Fruit fly (Drosophila melanogaster) whole organism, wandering third instar larva: ENCODE results near the gene CG11438.

Experiments used
- Abd-B ChIP-seq: fragments of >200 bp; optimal IDR thresholded peaks from 2 replicates; lab custom pipeline; 2017; ENCODE audit warnings: missing biosample characterization, missing genetic modification characterization
- CG32264 ChIP-seq: fragments of 200-800 bp; sonication (Bioruptor generic); optimal IDR thresholded peaks from 2 replicates; lab custom pipeline; 2016; ENCODE audit warnings: missing biosample characterization, missing genetic modification characterization
- CG9705 ChIP-seq: fragments of 200-800 bp; sonication (Bioruptor generic); optimal IDR thresholded peaks from 2 replicates; lab custom pipeline; 2018; ENCODE audit warnings: missing biosample characterization, mild to moderate bottlenecking, missing genetic modification characterization
- CrebA ChIP-seq: fragments of 200-800 bp; sonication (Bioruptor generic); optimal IDR thresholded peaks from 2 replicates; lab custom pipeline; 2016; ENCODE audit warnings: missing biosample characterization, mild to moderate bottlenecking, missing genetic modification characterization, borderline replicate concordance
- Dfd ChIP-seq: fragments of >200 bp; optimal IDR thresholded peaks from 2 replicates; lab custom pipeline; 2017; ENCODE audit warnings: missing biosample characterization, missing genetic modification characterization
- Dif ChIP-seq: fragments of 200-275, 200-300 bp; sonication (Bioruptor generic); optimal IDR thresholded peaks from 2 replicates; lab custom pipeline; 2018; ENCODE audit warnings: missing biosample characterization, missing genetic modification characterization; ENCODE audit not compliant: partially characterized antibody
- GATAd ChIP-seq: sonication (Bioruptor generic); optimal IDR thresholded peaks from 2 replicates; lab custom pipeline; 2016; ENCODE audit warnings: missing biosample characterization, missing genetic modification characterization
- Hnf4 ChIP-seq: fragments of 200-800 bp; sonication (Bioruptor generic); optimal IDR thresholded peaks from 2 replicates; lab custom pipeline; 2016; ENCODE audit warnings: missing biosample characterization, mild to moderate bottlenecking, missing genetic modification characterization
- Hr78 ChIP-seq: fragments of >200 bp; optimal IDR thresholded peaks from 2 replicates; lab custom pipeline; 2017; ENCODE audit warnings: missing biosample characterization, missing genetic modification characterization
- Hr83 ChIP-seq: fragments of 200-300 bp; sonication (Bioruptor generic); optimal IDR thresholded peaks from 2 replicates; lab custom pipeline; 2016; ENCODE audit warnings: missing biosample characterization, mild to moderate bottlenecking, missing genetic modification characterization, moderate library complexity; ENCODE audit not compliant: poor library complexity, severe bottlenecking
- Mio ChIP-seq: sonication (Bioruptor generic); optimal IDR thresholded peaks from 2 replicates; lab custom pipeline; 2016; ENCODE audit warnings: missing biosample characterization, missing genetic modification characterization
- Myc ChIP-seq: fragments of >200 bp; optimal IDR thresholded peaks from 2 replicates; lab custom pipeline; 2017
- OdsH ChIP-seq: fragments of 200-800 bp; sonication (Bioruptor generic); optimal IDR thresholded peaks from 2 replicates; lab custom pipeline; 2016; ENCODE audit warnings: missing biosample characterization, mild to moderate bottlenecking, missing genetic modification characterization
- Rel ChIP-seq, 2 experiments: fragments of 200-800 bp; sonication (Bioruptor generic) in 1 of 2; optimal IDR thresholded peaks; 2 replicates in 1 of 2; 3 replicates in 1 of 2; lab custom pipeline; 2016 to 2019; ENCODE audit warnings: mild to moderate bottlenecking in 2 of 2, missing biosample characterization in 2 of 2, missing genetic modification characterization in 2 of 2, moderate library complexity in 1 of 2
- Sp1 ChIP-seq: fragments of 200-800 bp; sonication (Bioruptor generic); optimal IDR thresholded peaks from 3 replicates; lab custom pipeline; 2019; ENCODE audit warnings: missing biosample characterization, mild to moderate bottlenecking, missing genetic modification characterization, moderate library complexity
- Vsx2 ChIP-seq: fragments of 200-300, 225-300 bp; sonication (Bioruptor generic); optimal IDR thresholded peaks from 2 replicates; lab custom pipeline; 2018; ENCODE audit warnings: missing biosample characterization, missing genetic modification characterization; ENCODE audit not compliant: partially characterized antibody
- br ChIP-seq: fragments of 200-800 bp; sonication (Bioruptor generic); optimal IDR thresholded peaks from 2 replicates; lab custom pipeline; 2016; ENCODE audit warnings: missing biosample characterization, missing genetic modification characterization
- dmrt93B ChIP-seq: fragments of 200-800 bp; sonication (Bioruptor generic); optimal IDR thresholded peaks from 2 replicates; lab custom pipeline; 2018; ENCODE audit warnings: missing biosample characterization, mild to moderate bottlenecking, missing genetic modification characterization
- dsf ChIP-seq: sonication (Bioruptor generic); optimal IDR thresholded peaks from 2 replicates; lab custom pipeline; 2016; ENCODE audit warnings: missing biosample characterization, missing genetic modification characterization, borderline replicate concordance
- ey ChIP-seq: fragments of 200-800 bp; sonication (Bioruptor generic); optimal IDR thresholded peaks from 2 replicates; lab custom pipeline; 2016; ENCODE audit warnings: missing biosample characterization, missing genetic modification characterization
- fru ChIP-seq: fragments of 200-800 bp; sonication (Bioruptor generic); optimal IDR thresholded peaks from 3 replicates; lab custom pipeline; 2016; ENCODE audit warnings: missing biosample characterization, mild to moderate bottlenecking, missing genetic modification characterization
- h ChIP-seq: fragments of 200-800 bp; sonication (Bioruptor generic); optimal IDR thresholded peaks from 3 replicates; lab custom pipeline; 2016; ENCODE audit warnings: missing biosample characterization, mild to moderate bottlenecking, missing genetic modification characterization
- jim ChIP-seq: fragments of 175-275, 200-325 bp; sonication (Bioruptor generic); optimal IDR thresholded peaks from 2 replicates; lab custom pipeline; 2016; ENCODE audit warnings: missing biosample characterization, mild to moderate bottlenecking, missing genetic modification characterization
- lola ChIP-seq: fragments of >200 bp; optimal IDR thresholded peaks from 2 replicates; lab custom pipeline; 2017; ENCODE audit warnings: missing biosample characterization, missing genetic modification characterization
- pan ChIP-seq: fragments of >200 bp; optimal IDR thresholded peaks from 2 replicates; lab custom pipeline; 2017
- rgr ChIP-seq: fragments of 200-800 bp; sonication (Bioruptor generic); optimal IDR thresholded peaks from 3 replicates; lab custom pipeline; 2016; ENCODE audit warnings: missing biosample characterization, mild to moderate bottlenecking, missing genetic modification characterization
- sage ChIP-seq: fragments of 200-800 bp; sonication (Bioruptor generic); optimal IDR thresholded peaks from 2 replicates; lab custom pipeline; 2016; ENCODE audit warnings: missing biosample characterization, mild to moderate bottlenecking, missing genetic modification characterization
- tai ChIP-seq: sonication (Bioruptor generic); optimal IDR thresholded peaks from 2 replicates; lab custom pipeline; 2016; ENCODE audit warnings: missing biosample characterization, missing genetic modification characterization
- woc ChIP-seq: sonication (Bioruptor generic); optimal IDR thresholded peaks from 2 replicates; lab custom pipeline; 2016; ENCODE audit warnings: missing biosample characterization, mild to moderate bottlenecking, missing genetic modification characterization

CG11438 gene

DNA sequence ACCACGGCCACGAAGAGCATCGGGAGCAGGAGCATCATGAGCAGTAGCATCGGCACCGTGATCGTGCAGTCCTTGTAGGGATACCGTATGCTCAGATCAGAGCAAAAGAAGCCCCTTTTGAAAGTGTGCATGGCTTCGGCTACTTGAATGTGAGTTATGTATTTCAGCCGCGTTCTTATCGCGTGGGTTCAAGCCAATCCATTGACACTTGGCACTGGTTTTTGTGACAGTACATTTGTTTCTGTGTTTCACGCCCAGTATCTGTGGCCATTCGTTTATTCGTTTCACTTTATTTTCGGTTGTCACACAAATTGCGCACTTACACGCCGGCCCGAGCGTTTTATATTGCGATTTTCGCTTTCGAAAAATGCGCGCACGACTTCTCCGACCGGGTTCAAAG, 5.0 kb upstream of the CG11438 start:
- TF ChIP-seq Sp1 (GFP tag; lab: Kevin White, UChicago): no peak
- TF ChIP-seq CG9705: no peak
- no peak for TF ChIP-seq OdsH
- no peak for TF ChIP-seq ey
- no peak for TF ChIP-seq Myc
- no peak for TF ChIP-seq Hr78
- no peak for TF ChIP-seq GATAd (GFP tag; lab: Kevin White, UChicago)
- no peak for TF ChIP-seq CrebA (GFP tag; lab: Kevin White, UChicago)
- no peak for TF ChIP-seq tai (GFP tag; lab: Kevin White, UChicago)
- no peak for TF ChIP-seq CG32264 (GFP tag; lab: Kevin White, UChicago)
- TF ChIP-seq lola: no peak
- TF ChIP-seq Hr83 (GFP tag; lab: Kevin White, UChicago): no peak
- no peak for TF ChIP-seq rgr (GFP tag; lab: Kevin White, UChicago)

DNA sequence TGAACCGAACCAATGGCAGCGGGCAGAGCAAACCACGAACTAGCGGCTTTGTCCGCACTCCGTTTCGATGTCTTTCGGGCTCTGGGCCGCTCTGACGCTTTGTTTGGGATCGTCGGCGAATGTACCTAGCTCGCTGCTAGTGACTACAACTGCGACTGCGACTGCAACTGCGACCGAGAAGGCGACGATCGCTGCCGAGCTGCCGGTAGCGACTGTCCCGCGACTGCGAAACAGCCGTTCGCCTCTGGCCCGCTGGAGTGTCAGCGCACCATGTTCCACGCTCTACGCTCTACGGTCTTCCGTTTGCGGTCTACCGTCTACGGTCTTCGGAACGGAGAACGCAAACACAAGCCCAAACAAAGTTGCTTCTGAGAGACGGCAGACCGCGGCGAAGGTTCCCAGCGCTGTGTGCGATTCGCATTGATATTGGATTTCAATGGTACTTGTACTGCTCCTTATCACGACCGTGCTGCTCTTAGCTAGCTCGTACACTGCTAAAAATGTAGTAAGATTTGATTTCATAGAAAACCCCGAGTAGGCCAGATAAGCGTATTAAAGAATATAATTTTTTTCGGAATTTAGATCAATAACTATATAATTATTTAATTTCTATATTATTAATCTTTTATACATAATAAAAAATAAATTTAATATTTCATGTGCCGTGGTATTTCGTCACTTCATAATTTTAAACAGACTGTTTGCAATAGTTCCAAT, 4.3 kb upstream of the CG11438 start, which contains the start of gene laza:
Gene laza, minus strand, starts transcription at position 214 of the 717 bp plus-strand sequence.
- TF ChIP-seq Vsx2 (GFP tag; lab: Kevin White, UChicago): peak; percentile 19
- peak; percentile 4 for TF ChIP-seq Dif
- TF ChIP-seq h: peak; percentile 2
- no peak for TF ChIP-seq Rel (GFP tag; optimal IDR thresholded peaks at IDR 0.05; lab: Kevin White, UChicago)
- TF ChIP-seq Rel (tag; optimal IDR thresholded peaks at IDR 0.05; lab: Kevin White, UChicago): no peak

DNA sequence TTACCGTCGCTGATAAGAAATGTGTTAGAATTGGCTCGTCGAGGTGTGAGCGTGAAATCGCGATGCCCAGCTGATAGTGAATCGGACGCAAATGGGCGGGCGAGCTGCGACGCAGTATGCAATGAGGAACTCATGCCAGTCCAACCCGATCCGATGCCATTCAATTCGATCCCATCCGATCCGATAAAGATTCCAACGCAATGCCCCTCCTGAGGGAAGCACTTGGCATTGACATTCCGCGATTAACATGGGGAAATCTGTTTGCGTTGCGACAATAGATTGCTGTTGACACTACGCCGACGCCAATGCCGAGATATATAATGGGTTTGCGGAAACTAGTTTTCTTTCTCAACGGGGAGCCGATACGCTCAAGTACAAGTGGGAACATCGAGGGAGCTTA, 2.0 kb upstream of the CG11438 start:
- no peak for TF ChIP-seq fru (GFP tag; lab: Kevin White, UChicago)
- TF ChIP-seq Hr78: no peak
- TF ChIP-seq rgr (GFP tag; lab: Kevin White, UChicago): no peak

DNA sequence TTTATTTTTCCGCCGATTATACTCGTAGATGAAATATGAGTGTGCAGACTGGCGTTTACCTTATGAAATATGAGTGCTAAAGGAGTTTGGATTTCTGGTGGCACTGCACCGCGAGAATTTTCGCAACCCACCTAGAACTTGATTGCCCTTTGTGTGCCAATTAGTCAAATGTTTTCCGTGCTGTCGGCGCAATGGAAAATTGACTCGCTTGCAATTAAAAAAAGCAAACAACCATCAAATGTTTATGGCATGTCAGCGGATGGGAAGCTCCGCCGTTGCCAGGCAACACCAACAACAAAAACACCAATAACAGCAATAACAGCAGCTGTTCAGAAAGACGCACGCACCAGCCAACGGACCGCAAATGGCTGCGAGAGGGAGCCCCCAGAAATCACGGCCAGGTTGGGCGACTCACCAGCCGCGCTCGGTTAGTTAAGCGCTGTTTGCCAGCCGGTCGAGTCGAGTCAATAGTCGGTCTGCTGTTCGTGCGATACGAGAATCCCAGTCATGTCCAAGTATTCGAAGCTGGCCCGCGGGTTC, 1.1 kb downstream of the CG11438 start:
- TF ChIP-seq woc (peak; percentile 70), OdsH (peak; percentile 14), jim (GFP tag; lab: Kevin White, UChicago) (no peak), Dfd (no peak)
- TF ChIP-seq, all 38 proteins: peak for 2

DNA sequence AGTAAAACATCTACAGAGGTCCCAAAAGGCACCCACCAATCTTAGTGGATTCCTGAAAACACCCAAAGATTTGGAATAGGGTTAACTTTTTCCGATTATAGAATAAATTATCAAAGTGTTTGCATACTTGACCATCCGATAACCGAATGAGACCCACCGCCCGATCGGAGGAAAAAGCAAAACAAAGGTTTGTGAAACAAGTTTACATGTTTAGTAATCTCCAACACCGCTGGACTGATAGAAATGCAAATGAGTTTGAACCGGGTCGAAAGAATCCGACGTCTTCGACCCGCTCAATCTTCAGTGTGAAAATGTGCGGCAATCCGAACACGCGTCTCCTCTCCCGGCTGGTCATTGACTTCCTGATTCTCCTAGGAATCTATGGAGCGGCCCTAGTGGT, 3.1 kb downstream of the CG11438 start, which contains the start of gene CG11437:
Gene CG11437, plus strand, starts transcription at position 301 of the 400 bp plus-strand sequence.
- TF ChIP-seq CG9705 (no peak), CG32264 (GFP tag; lab: Kevin White, UChicago) (no peak), Vsx2 (GFP tag; lab: Kevin White, UChicago) (no peak), Dfd (no peak), Dif (no peak), rgr (GFP tag; lab: Kevin White, UChicago) (no peak), sage (GFP tag; lab: Kevin White, UChicago) (no peak), Hr83 (GFP tag; lab: Kevin White, UChicago) (no peak), dmrt93B (GFP tag; lab: Kevin White, UChicago) (no peak), pan (lab: Kevin White, UChicago) (no peak), h (no peak), dsf (no peak), woc (no peak), br (GFP tag; lab: Kevin White, UChicago) (no peak), Mio (GFP tag; lab: Kevin White, UChicago) (no peak), OdsH (no peak), tai (GFP tag; lab: Kevin White, UChicago) (no peak)

DNA sequence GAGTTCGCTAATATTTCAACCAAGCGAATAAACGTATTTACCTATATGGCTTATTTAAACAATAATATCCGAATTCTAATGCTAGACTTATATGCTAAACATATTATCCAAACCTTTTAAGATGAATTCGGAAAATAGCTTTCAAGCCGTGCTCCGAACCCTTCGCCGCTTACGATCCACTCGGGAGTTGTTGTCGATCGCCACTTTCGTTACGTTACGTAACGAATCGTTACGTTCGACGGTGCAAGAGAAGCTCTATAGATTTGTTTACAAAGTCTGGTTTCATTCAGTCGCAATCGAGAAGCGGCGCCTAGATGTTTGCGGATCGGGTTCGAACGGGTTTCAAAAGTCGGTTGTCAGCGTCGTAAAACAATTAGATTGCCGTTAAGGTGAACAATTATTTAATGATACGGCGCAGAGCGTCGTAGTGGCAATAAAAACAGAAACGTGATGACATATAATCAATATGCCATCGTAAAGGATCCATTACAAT, 4.9 kb downstream of the CG11438 start, which contains the start of gene CG11426:
Gene CG11426, plus strand, starts transcription at position 258 of the 493 bp plus-strand sequence.
- TF ChIP-seq Abd-B (GFP tag; lab: Kevin White, UChicago): no peak
- TF ChIP-seq Hnf4 (GFP tag; lab: Kevin White, UChicago): no peak
